Worm (Caenorhabditis elegans): ENCODE results near the gene pas-1.

Gene pas-1

ce11 chrV:14443471-14444015 is 21.1 kb upstream of the pas-1 start:
- TF ChIP-seq cnd-1 (tag; optimal IDR thresholded peaks at IDR 0.05) = peak; percentile 16

ce11 chrV:14440841-14441240 is 18.4 kb upstream of the pas-1 start, which contains the start of gene F23B12.4:
TSS of gene F23B12.4 (plus strand) at chrV:14441141.
- TF ChIP-seq sptf-1 (tag; optimal IDR thresholded peaks at IDR 0.05) (no peak), ceh-39 (tag; optimal IDR thresholded peaks at IDR 0.05) (no peak), elt-3 (tag; optimal IDR thresholded peaks at IDR 0.05) (no peak), unc-120 (tag; optimal IDR thresholded peaks at IDR 0.05; ENCODE audit: poor library complexity, severe bottlenecking) (no peak), zip-8 (tag; optimal IDR thresholded peaks at IDR 0.05) (no peak), pha-4 (tag; optimal IDR thresholded peaks at IDR 0.05) (no peak), nhr-237 (tag; optimal IDR thresholded peaks at IDR 0.05) (no peak), lin-13 (tag; optimal IDR thresholded peaks at IDR 0.05) (no peak), ceh-83 (GFP tag; optimal IDR thresholded peaks at IDR 0.05) (no peak), mep-1 (tag; optimal IDR thresholded peaks at IDR 0.05) (no peak), flh-1 (GFP tag; optimal IDR thresholded peaks at IDR 0.05) (no peak), mls-2 (tag; optimal IDR thresholded peaks at IDR 0.05) (no peak), lin-32 (GFP tag; optimal IDR thresholded peaks at IDR 0.05) (no peak), ces-1 (GFP tag; optimal IDR thresholded peaks at IDR 0.05) (no peak), blmp-1 (tag; optimal IDR thresholded peaks at IDR 0.05) (no peak), nhr-2 (tag; optimal IDR thresholded peaks at IDR 0.05) (no peak)

- TF ChIP-seq lin-13 (tag; optimal IDR thresholded peaks at IDR 0.05) (no peak), drap-1 (GFP tag; optimal IDR thresholded peaks at IDR 0.05) (no peak), sptf-1 (tag; optimal IDR thresholded peaks at IDR 0.05) (no peak), ztf-11 (tag; optimal IDR thresholded peaks at IDR 0.05) (no peak), lsy-2 (tag; optimal IDR thresholded peaks at IDR 0.05) (no peak), tbx-8 (GFP tag; optimal IDR thresholded peaks at IDR 0.05) (no peak), M03D4.4 (tag; optimal IDR thresholded peaks at IDR 0.05) (no peak), nhr-237 (tag; optimal IDR thresholded peaks at IDR 0.05) (no peak), blmp-1 (tag; optimal IDR thresholded peaks at IDR 0.05) (no peak), mab-5 (tag; optimal IDR thresholded peaks at IDR 0.05) (no peak), bed-3 (GFP tag; optimal IDR thresholded peaks at IDR 0.05) (no peak), nhr-28 (tag; optimal IDR thresholded peaks at IDR 0.05) (no peak), flh-1 (GFP tag; optimal IDR thresholded peaks at IDR 0.05) (no peak), nhr-12 (tag; optimal IDR thresholded peaks at IDR 0.05) (no peak), hlh-1 (tag; optimal IDR thresholded peaks at IDR 0.05) (no peak), sem-2 (GFP tag; optimal IDR thresholded peaks at IDR 0.05) (no peak)
Measured at ce11 chrV:14439236-14439635, 16.8 kb upstream of the pas-1 start.

ce11 chrV:14438099-14438739 is 15.8 kb upstream of the pas-1 start:
- no peak for TF ChIP-seq bed-3 (GFP tag; optimal IDR thresholded peaks at IDR 0.05)
- peak; percentile 97 for TF ChIP-seq lin-32 (GFP tag; optimal IDR thresholded peaks at IDR 0.05)
- no peak for TF ChIP-seq flh-1 (GFP tag; optimal IDR thresholded peaks at IDR 0.05)
- TF ChIP-seq nhr-2 (tag; optimal IDR thresholded peaks at IDR 0.05) = peak; percentile 17

- no peak for TF ChIP-seq ceh-83 (GFP tag; optimal IDR thresholded peaks at IDR 0.05)
- TF ChIP-seq nhr-2 (tag; optimal IDR thresholded peaks at IDR 0.05) = peak; percentile 53
- TF ChIP-seq zip-8 (tag; optimal IDR thresholded peaks at IDR 0.05) = peak; percentile 51
Measured at ce11 chrV:14437355-14437754, 14.9 kb upstream of the pas-1 start.

ce11 chrV:14436195-14436594 is 13.8 kb upstream of the pas-1 start:
- TF ChIP-seq ceh-83 (GFP tag; optimal IDR thresholded peaks at IDR 0.05) = no peak
- TF ChIP-seq ceh-39 (tag; optimal IDR thresholded peaks at IDR 0.05) = no peak
- no peak for TF ChIP-seq sptf-1 (tag; optimal IDR thresholded peaks at IDR 0.05)
- no peak for TF ChIP-seq unc-39 (tag; optimal IDR thresholded peaks at IDR 0.05)
- TF ChIP-seq elt-1 (tag; optimal IDR thresholded peaks at IDR 0.05; ENCODE audit: borderline replicate concordance, insufficient read depth) = no peak
- TF ChIP-seq nhr-2 (tag; optimal IDR thresholded peaks at IDR 0.05) = peak; percentile 65
- no peak for TF ChIP-seq drap-1 (GFP tag; optimal IDR thresholded peaks at IDR 0.05)
- TF ChIP-seq mep-1 (tag; optimal IDR thresholded peaks at IDR 0.05) = no peak
